Fruit fly (Drosophila melanogaster) whole organism, wandering third instar larva: Measurements from ENCODE around the gene Acp95EF.

Source experiments
- CG32264 ChIP-seq: fragments of 200-800 bp; sonication (Bioruptor generic); optimal IDR thresholded peaks from 2 replicates; lab custom pipeline; 2016; ENCODE audit warnings: missing biosample characterization, missing genetic modification characterization
- CrebA ChIP-seq: fragments of 200-800 bp; sonication (Bioruptor generic); optimal IDR thresholded peaks from 2 replicates; lab custom pipeline; 2016; ENCODE audit warnings: missing biosample characterization, mild to moderate bottlenecking, missing genetic modification characterization, borderline replicate concordance
- Dif ChIP-seq: fragments of 200-275, 200-300 bp; sonication (Bioruptor generic); optimal IDR thresholded peaks from 2 replicates; lab custom pipeline; 2018; ENCODE audit warnings: missing biosample characterization, missing genetic modification characterization; ENCODE audit not compliant: partially characterized antibody
- Hr83 ChIP-seq: fragments of 200-300 bp; sonication (Bioruptor generic); optimal IDR thresholded peaks from 2 replicates; lab custom pipeline; 2016; ENCODE audit warnings: missing biosample characterization, mild to moderate bottlenecking, missing genetic modification characterization, moderate library complexity; ENCODE audit not compliant: poor library complexity, severe bottlenecking
- Jra ChIP-seq: sonication (Bioruptor generic); optimal IDR thresholded peaks from 2 replicates; lab custom pipeline; 2016; ENCODE audit warnings: missing biosample characterization, missing genetic modification characterization
- OdsH ChIP-seq: fragments of 200-800 bp; sonication (Bioruptor generic); optimal IDR thresholded peaks from 2 replicates; lab custom pipeline; 2016; ENCODE audit warnings: missing biosample characterization, mild to moderate bottlenecking, missing genetic modification characterization
- br ChIP-seq: fragments of 200-800 bp; sonication (Bioruptor generic); optimal IDR thresholded peaks from 2 replicates; lab custom pipeline; 2016; ENCODE audit warnings: missing biosample characterization, missing genetic modification characterization
- dsf ChIP-seq: sonication (Bioruptor generic); optimal IDR thresholded peaks from 2 replicates; lab custom pipeline; 2016; ENCODE audit warnings: missing biosample characterization, missing genetic modification characterization, borderline replicate concordance
- h ChIP-seq: fragments of 200-800 bp; sonication (Bioruptor generic); optimal IDR thresholded peaks from 3 replicates; lab custom pipeline; 2016; ENCODE audit warnings: missing biosample characterization, mild to moderate bottlenecking, missing genetic modification characterization
- lola ChIP-seq: fragments of >200 bp; optimal IDR thresholded peaks from 2 replicates; lab custom pipeline; 2017; ENCODE audit warnings: missing biosample characterization, missing genetic modification characterization
- pan ChIP-seq: fragments of >200 bp; optimal IDR thresholded peaks from 2 replicates; lab custom pipeline; 2017
- psq ChIP-seq: fragments of 200-800 bp; sonication (Bioruptor generic); optimal IDR thresholded peaks from 3 replicates; lab custom pipeline; 2017; ENCODE audit warnings: missing biosample characterization, mild to moderate bottlenecking, missing genetic modification characterization, moderate library complexity

DNA sequence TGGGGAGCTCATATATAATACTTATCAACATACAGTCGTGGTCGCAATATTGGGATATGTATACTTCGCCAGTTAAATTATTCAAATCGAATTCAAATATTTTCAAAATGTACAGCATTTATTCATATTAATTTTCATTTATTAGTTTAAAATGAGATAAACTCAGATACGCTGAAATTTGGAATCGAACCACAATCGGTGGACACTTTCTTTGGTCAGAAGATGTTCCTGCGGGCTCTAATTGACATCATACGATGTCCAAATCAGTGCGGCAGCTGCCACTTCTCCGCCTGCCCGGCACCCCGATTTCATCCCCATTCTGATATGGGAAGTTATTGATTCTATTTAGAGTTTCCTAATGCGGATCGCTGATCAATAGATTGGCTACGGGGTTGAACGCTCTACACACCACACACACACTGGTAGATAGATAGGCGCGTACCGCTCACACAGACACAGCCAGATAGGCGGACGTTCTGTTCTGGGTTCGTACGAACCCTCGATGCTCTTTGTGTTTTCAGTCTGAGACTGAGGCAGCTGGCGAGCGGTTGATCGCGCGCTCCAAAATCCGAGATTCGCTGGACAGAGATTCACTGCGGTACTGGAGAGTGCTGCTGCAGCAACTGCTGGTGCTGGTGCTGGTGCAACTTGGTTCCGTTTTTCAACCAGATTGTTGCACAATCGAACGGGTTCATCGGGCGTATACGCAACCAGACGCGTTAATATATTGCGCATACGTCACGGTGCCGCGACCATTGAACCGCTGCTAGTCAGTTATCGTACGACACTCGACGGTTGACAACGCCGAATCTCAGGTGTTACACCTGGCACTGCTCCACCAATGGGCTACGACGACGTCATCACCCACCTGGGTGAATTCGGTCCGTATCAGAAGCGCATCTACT lies 47.6 kb downstream of the Acp95EF start, which contains the start of gene Orct:
- peak; percentile 64 for TF ChIP-seq h (GFP tag; lab: Kevin White, UChicago)
- no peak for TF ChIP-seq Hr83 (GFP tag; lab: Kevin White, UChicago)
- no peak for TF ChIP-seq CG32264
- peak; percentile 53 for TF ChIP-seq OdsH (GFP tag; lab: Kevin White, UChicago)
- no peak for TF ChIP-seq lola
- TF ChIP-seq Jra: peak; percentile 19
- TF ChIP-seq pan: no peak
- TF ChIP-seq dsf: no peak
- peak; percentile 67 for TF ChIP-seq br (GFP tag; lab: Kevin White, UChicago)
- TF ChIP-seq Dif (GFP tag; lab: Kevin White, UChicago): peak; percentile 46
- TF ChIP-seq CrebA (GFP tag; lab: Kevin White, UChicago): no peak
- peak; percentile 71 for TF ChIP-seq psq
